Worm (Caenorhabditis elegans): Measurements from ENCODE around the gene C50C3.5.
A peak's percentile ranks its signal among the peaks of the same experiment; 100 is the strongest.

C50C3.5 gene

ce11 chrIII:8163283-8163682 is 15.7 kb upstream of the C50C3.5 start, which contains the start of gene bath-42:
Gene bath-42 (minus strand): TSS chrIII:8163383.
- TF ChIP-seq unc-55 (GFP tag; optimal IDR thresholded peaks at IDR 0.05) (peak; percentile 9), zag-1 (tag; optimal IDR thresholded peaks at IDR 0.05) (no peak), ztf-11 (tag; optimal IDR thresholded peaks at IDR 0.05) (no peak), nhr-23 (tag; optimal IDR thresholded peaks at IDR 0.05) (no peak), peb-1 (tag; optimal IDR thresholded peaks at IDR 0.05) (no peak), R02D3.7 (tag; optimal IDR thresholded peaks at IDR 0.05) (no peak), ceh-16 (tag; optimal IDR thresholded peaks at IDR 0.05) (no peak), sma-3 (GFP tag; optimal IDR thresholded peaks at IDR 0.05) (no peak)

- TF ChIP-seq nhr-25 (tag; optimal IDR thresholded peaks at IDR 0.05) (peak; percentile 91), skn-1 (tag; optimal IDR thresholded peaks at IDR 0.05) (no peak), unc-62 (GFP tag; optimal IDR thresholded peaks at IDR 0.05) (no peak), fos-1 (tag; optimal IDR thresholded peaks at IDR 0.05) (peak; percentile 72), mdl-1 (tag; optimal IDR thresholded peaks at IDR 0.05) (peak in 1 of 2 experiments; percentile 38), aly-2 (tag; optimal IDR thresholded peaks at IDR 0.05) (no peak), lsy-2 (tag; optimal IDR thresholded peaks at IDR 0.05) (peak; percentile 96 to 99), nhr-21 (tag; optimal IDR thresholded peaks at IDR 0.05) (peak; percentile 71), egl-27 (tag; optimal IDR thresholded peaks at IDR 0.05) (peak; percentile 50), nhr-10 (tag; optimal IDR thresholded peaks at IDR 0.05) (peak; percentile 59), alr-1 (tag; optimal IDR thresholded peaks at IDR 0.05) (no peak), ceh-16 (tag; optimal IDR thresholded peaks at IDR 0.05) (peak; percentile 85), R02D3.7 (tag; optimal IDR thresholded peaks at IDR 0.05) (no peak), blmp-1 (tag; optimal IDR thresholded peaks at IDR 0.05; ENCODE audit: insufficient read depth) (peak; percentile 82), ztf-11 (tag; optimal IDR thresholded peaks at IDR 0.05) (no peak), C34F6.9 (tag; optimal IDR thresholded peaks at IDR 0.05) (peak; percentile 96), zag-1 (tag; optimal IDR thresholded peaks at IDR 0.05) (peak; percentile 65), mab-5 (tag; optimal IDR thresholded peaks at IDR 0.05) (peak; percentile 79), mbf-1 (tag; optimal IDR thresholded peaks at IDR 0.05) (no peak), ceh-82 (tag; optimal IDR thresholded peaks at IDR 0.05) (peak; percentile 30), nhr-11 (tag; optimal IDR thresholded peaks at IDR 0.05) (no peak), nhr-129 (tag; optimal IDR thresholded peaks at IDR 0.05) (peak; percentile 90), crh-2 (tag; optimal IDR thresholded peaks at IDR 0.05) (peak; percentile 95), ztf-1 (GFP tag; conservative IDR thresholded peaks at IDR 0.05) (no peak), gmeb-1 (tag; optimal IDR thresholded peaks at IDR 0.05) (peak; percentile 88), F13H6.1 (tag; optimal IDR thresholded peaks at IDR 0.05) (peak; percentile 88), lin-13 (GFP tag; optimal IDR thresholded peaks at IDR 0.05) (peak; percentile 91), sma-9 (GFP tag; optimal IDR thresholded peaks at IDR 0.05) (peak; percentile 88), sma-9 (tag; optimal IDR thresholded peaks at IDR 0.05) (no peak), lin-11 (tag; optimal IDR thresholded peaks at IDR 0.05) (peak; percentile 94), unc-55 (GFP tag; optimal IDR thresholded peaks at IDR 0.05) (peak; percentile 97), ZK546.5 (tag; optimal IDR thresholded peaks at IDR 0.05) (peak; percentile 94), ztf-4 (tag; optimal IDR thresholded peaks at IDR 0.05) (peak; percentile 78), nhr-237 (tag; optimal IDR thresholded peaks at IDR 0.05) (no peak), sem-4 (tag; optimal IDR thresholded peaks at IDR 0.05) (peak; percentile 91), nhr-77 (tag; optimal IDR thresholded peaks at IDR 0.05) (no peak), sma-3 (GFP tag; optimal IDR thresholded peaks at IDR 0.05) (peak; percentile 87), ama-1 (optimal IDR thresholded peaks at IDR 0.05) (peak; percentile 48)
These were observed 15.1 kb upstream of the C50C3.5 start, which contains the start of gene prp-8 for ce11 chrIII:8163788-8164423. Gene prp-8 (plus strand): TSS chrIII:8164373.

DNA sequence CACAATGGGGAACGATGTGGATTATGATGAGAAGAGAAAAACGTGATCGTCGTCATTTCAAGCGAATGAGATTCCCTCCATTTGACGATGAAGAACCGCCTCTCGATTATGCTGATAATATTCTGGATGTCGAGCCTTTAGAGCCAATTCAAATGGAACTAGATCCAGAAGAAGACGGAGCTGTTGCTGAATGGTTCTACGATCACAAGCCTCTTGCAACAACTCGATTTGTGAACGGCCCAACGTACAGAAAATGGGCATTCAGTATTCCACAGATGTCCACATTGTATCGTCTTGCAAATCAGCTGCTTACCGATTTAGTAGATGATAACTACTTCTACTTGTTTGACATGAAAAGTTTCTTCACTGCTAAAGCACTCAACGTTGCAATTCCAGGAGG is 14.3 kb upstream of the C50C3.5 start:
- TF ChIP-seq nhr-11 (tag; optimal IDR thresholded peaks at IDR 0.05) (no peak), peb-1 (tag; optimal IDR thresholded peaks at IDR 0.05) (no peak), nhr-21 (tag; optimal IDR thresholded peaks at IDR 0.05) (no peak), egl-27 (tag; optimal IDR thresholded peaks at IDR 0.05) (no peak), blmp-1 (tag; optimal IDR thresholded peaks at IDR 0.05; ENCODE audit: insufficient read depth) (no peak), nhr-6 (tag; optimal IDR thresholded peaks at IDR 0.05) (no peak), alr-1 (tag; optimal IDR thresholded peaks at IDR 0.05) (no peak), nhr-10 (tag; optimal IDR thresholded peaks at IDR 0.05) (no peak)
